Worm (Caenorhabditis elegans) whole organism, L2 larva: Measurements from ENCODE around the gene Y59E9AL.8.

Source experiments
- C34F6.9 ChIP-seq: fragments of 150-350 bp; optimal IDR thresholded peaks from 2 replicates; lab custom pipeline; 2014; ENCODE audit warnings: missing biosample characterization, missing genetic modification characterization
- F13H6.1 ChIP-seq: sonication (generic microtip); optimal IDR thresholded peaks from 2 replicates; lab custom pipeline; 2016; ENCODE audit warnings: missing genetic modification characterization, missing compliant biosample characterization
- R02D3.7 ChIP-seq: fragments of 150-350 bp; optimal IDR thresholded peaks from 2 replicates; lab custom pipeline; 2014; ENCODE audit warnings: missing biosample characterization, missing genetic modification characterization
- Y55F3AM.14 ChIP-seq: fragments of 200-800 bp; sonication (Bioruptor generic); optimal IDR thresholded peaks from 2 replicates; lab custom pipeline; 2018; ENCODE audit warnings: mild to moderate bottlenecking, missing genetic modification characterization, missing compliant biosample characterization
- ZK546.5 ChIP-seq: sonication (generic microtip); optimal IDR thresholded peaks from 2 replicates; lab custom pipeline; 2017; ENCODE audit warnings: missing biosample characterization, missing genetic modification characterization
- alr-1 ChIP-seq: fragments of 150-350 bp; optimal IDR thresholded peaks from 2 replicates; lab custom pipeline; 2014; ENCODE audit warnings: missing biosample characterization, missing genetic modification characterization
- aly-2 ChIP-seq: fragments of 150-350 bp; optimal IDR thresholded peaks from 2 replicates; lab custom pipeline; 2014; ENCODE audit warnings: missing biosample characterization, missing genetic modification characterization
- ama-1 ChIP-seq: fragments of 150-350 bp; optimal IDR thresholded peaks from 2 replicates; lab custom pipeline; 2018; ENCODE audit warnings: inconsistent platforms
- blmp-1 ChIP-seq: sonication (generic microtip); optimal IDR thresholded peaks from 2 replicates; lab custom pipeline; 2017; ENCODE audit warnings: missing genetic modification characterization, mild to moderate bottlenecking, missing compliant biosample characterization, antibody characterized with exemption, moderate library complexity; ENCODE audit not compliant: insufficient read depth
- ceh-16 ChIP-seq: fragments of 150-350 bp; optimal IDR thresholded peaks from 2 replicates; lab custom pipeline; 2014; ENCODE audit warnings: missing biosample characterization, missing genetic modification characterization
- ceh-82 ChIP-seq: fragments of 150-350 bp; optimal IDR thresholded peaks from 2 replicates; lab custom pipeline; 2014; ENCODE audit warnings: missing biosample characterization, missing genetic modification characterization
- crh-2 ChIP-seq: sonication (generic microtip); optimal IDR thresholded peaks from 2 replicates; lab custom pipeline; 2017; ENCODE audit warnings: missing biosample characterization, missing genetic modification characterization
- dmd-4 ChIP-seq: sonication (generic microtip); optimal IDR thresholded peaks from 2 replicates; lab custom pipeline; 2017; ENCODE audit warnings: missing biosample characterization, missing genetic modification characterization
- egl-27 ChIP-seq: sonication (generic microtip); optimal IDR thresholded peaks from 3 replicates; lab custom pipeline; 2017; ENCODE audit warnings: missing biosample characterization, missing genetic modification reagents, missing genetic modification characterization
- elt-1 ChIP-seq: fragments of 150-350 bp; optimal IDR thresholded peaks from 2 replicates; lab custom pipeline; 2014; ENCODE audit warnings: missing biosample characterization, missing genetic modification characterization
- elt-3 ChIP-seq: sonication (generic microtip); optimal IDR thresholded peaks from 2 replicates; lab custom pipeline; 2017; ENCODE audit warnings: missing biosample characterization, missing genetic modification characterization
- fos-1 ChIP-seq: fragments of 150-350 bp; optimal IDR thresholded peaks from 2 replicates; lab custom pipeline; 2014; ENCODE audit warnings: missing biosample characterization, missing genetic modification characterization
- gmeb-1 ChIP-seq: fragments of 150-350 bp; optimal IDR thresholded peaks from 2 replicates; lab custom pipeline; 2014; ENCODE audit warnings: missing biosample characterization, missing genetic modification characterization
- lin-11 ChIP-seq: fragments of 150-350 bp; sonication (generic microtip); optimal IDR thresholded peaks from 2 replicates; lab custom pipeline; 2014; ENCODE audit warnings: missing biosample characterization, missing genetic modification characterization, inconsistent platforms, mixed read lengths
- lin-13 ChIP-seq: fragments of 150-350 bp; optimal IDR thresholded peaks from 2 replicates; lab custom pipeline; 2014; ENCODE audit warnings: missing biosample characterization, missing genetic modification reagents, missing genetic modification characterization
- lin-39 ChIP-seq: fragments of 150-350 bp; optimal IDR thresholded peaks from 2 replicates; lab custom pipeline; 2014; ENCODE audit warnings: missing biosample characterization, missing genetic modification reagents, missing genetic modification characterization
- lsy-2 ChIP-seq, 2 experiments: fragments of 150-350 bp in 1 of 2; sonication (generic microtip) in 1 of 2; optimal IDR thresholded peaks; 2 replicates each; lab custom pipeline; 2014 to 2017; ENCODE audit warnings: missing biosample characterization in 2 of 2, missing genetic modification characterization in 2 of 2
- mab-5 ChIP-seq: fragments of 150-350 bp; optimal IDR thresholded peaks from 2 replicates; lab custom pipeline; 2014; ENCODE audit warnings: missing biosample characterization, missing genetic modification characterization
- mbf-1 ChIP-seq: sonication (generic microtip); optimal IDR thresholded peaks from 2 replicates; lab custom pipeline; 2017; ENCODE audit warnings: missing biosample characterization, missing genetic modification characterization
- mdl-1 ChIP-seq, 2 experiments: fragments of 150-350 bp in 1 of 2; sonication (generic microtip) in 1 of 2; optimal IDR thresholded peaks; 2 replicates each; lab custom pipeline; 2017; ENCODE audit warnings: missing biosample characterization in 2 of 2, missing genetic modification characterization in 2 of 2
- nhr-10 ChIP-seq: sonication (generic microtip); optimal IDR thresholded peaks from 2 replicates; lab custom pipeline; 2017; ENCODE audit warnings: missing biosample characterization, missing genetic modification characterization
- nhr-11 ChIP-seq: fragments of 150-350 bp; optimal IDR thresholded peaks from 2 replicates; lab custom pipeline; 2014; ENCODE audit warnings: missing biosample characterization, missing genetic modification characterization
- nhr-12 ChIP-seq: fragments of 150-350 bp; optimal IDR thresholded peaks from 2 replicates; lab custom pipeline; 2014; ENCODE audit warnings: missing biosample characterization, missing genetic modification characterization
- nhr-129 ChIP-seq: fragments of 150-350 bp; optimal IDR thresholded peaks from 2 replicates; lab custom pipeline; 2014; ENCODE audit warnings: missing biosample characterization, missing genetic modification characterization
- nhr-21 ChIP-seq: fragments of 150-350 bp; optimal IDR thresholded peaks from 2 replicates; lab custom pipeline; 2014; ENCODE audit warnings: missing biosample characterization, missing genetic modification characterization
- nhr-23 ChIP-seq: fragments of 150-350 bp; optimal IDR thresholded peaks from 2 replicates; lab custom pipeline; 2014; ENCODE audit warnings: missing biosample characterization, missing genetic modification reagents, missing genetic modification characterization
- nhr-237 ChIP-seq: fragments of 150-350 bp; optimal IDR thresholded peaks from 2 replicates; lab custom pipeline; 2014; ENCODE audit warnings: missing biosample characterization, missing genetic modification characterization
- nhr-25 ChIP-seq: fragments of 150-350 bp; sonication (generic microtip); optimal IDR thresholded peaks from 3 replicates; lab custom pipeline; 2014; ENCODE audit warnings: missing biosample characterization, missing genetic modification characterization
- nhr-6 ChIP-seq: fragments of 150-350 bp; optimal IDR thresholded peaks from 2 replicates; lab custom pipeline; 2014; ENCODE audit warnings: missing biosample characterization, missing genetic modification characterization
- nhr-77 ChIP-seq: fragments of 150-350 bp; optimal IDR thresholded peaks from 2 replicates; lab custom pipeline; 2014; ENCODE audit warnings: missing biosample characterization, missing genetic modification characterization
- peb-1 ChIP-seq: fragments of 150-350 bp; optimal IDR thresholded peaks from 2 replicates; lab custom pipeline; 2014; ENCODE audit warnings: missing biosample characterization, missing genetic modification characterization
- sem-4 ChIP-seq: fragments of 150-350 bp; optimal IDR thresholded peaks from 2 replicates; lab custom pipeline; 2014; ENCODE audit warnings: missing biosample characterization, missing genetic modification reagents, missing genetic modification characterization
- skn-1 ChIP-seq: sonication (generic microtip); optimal IDR thresholded peaks from 2 replicates; lab custom pipeline; 2017; ENCODE audit warnings: missing biosample characterization, missing genetic modification characterization
- sma-3 ChIP-seq: sonication (generic microtip); optimal IDR thresholded peaks from 2 replicates; lab custom pipeline; 2016; ENCODE audit warnings: missing genetic modification reagents, missing genetic modification characterization, missing compliant biosample characterization
- sma-9 ChIP-seq, 2 experiments: fragments of 150-350 bp in 1 of 2; sonication (generic microtip) in 1 of 2; optimal IDR thresholded peaks; 2 replicates each; lab custom pipeline; 2014 to 2016; ENCODE audit warnings: missing genetic modification characterization in 2 of 2, mild to moderate bottlenecking in 1 of 2, missing biosample characterization in 1 of 2, missing compliant biosample characterization in 1 of 2, missing genetic modification reagents in 1 of 2, moderate library complexity in 1 of 2
- snpc-4 ChIP-seq: fragments of 150-350 bp; optimal IDR thresholded peaks from 2 replicates; lab custom pipeline; 2014; ENCODE audit warnings: missing biosample characterization, missing genetic modification characterization
- unc-39 ChIP-seq: fragments of 150-350 bp; optimal IDR thresholded peaks from 2 replicates; lab custom pipeline; 2014; ENCODE audit warnings: missing biosample characterization, missing genetic modification characterization
- unc-55 ChIP-seq: fragments of 150-350 bp; sonication (generic microtip); optimal IDR thresholded peaks from 3 replicates; lab custom pipeline; 2014; ENCODE audit warnings: missing biosample characterization, missing genetic modification reagents, missing genetic modification characterization
- unc-62 ChIP-seq: fragments of 150-350 bp; optimal IDR thresholded peaks from 2 replicates; lab custom pipeline; 2014; ENCODE audit warnings: missing biosample characterization, missing genetic modification reagents, missing genetic modification characterization
- ztf-1 ChIP-seq: fragments of 200-800 bp; sonication (Bioruptor generic); conservative IDR thresholded peaks from 2 replicates; pipeline ENCODE4 v1.3.6; 2022; ENCODE audit warnings: missing genetic modification characterization, missing compliant biosample characterization
- ztf-11 ChIP-seq: sonication (generic microtip); optimal IDR thresholded peaks from 2 replicates; lab custom pipeline; 2017; ENCODE audit warnings: missing biosample characterization, missing genetic modification characterization
- ztf-4 ChIP-seq: fragments of 150-350 bp; optimal IDR thresholded peaks from 2 replicates; lab custom pipeline; 2014; ENCODE audit warnings: missing biosample characterization, missing genetic modification characterization

Y59E9AL.8 gene

DNA sequence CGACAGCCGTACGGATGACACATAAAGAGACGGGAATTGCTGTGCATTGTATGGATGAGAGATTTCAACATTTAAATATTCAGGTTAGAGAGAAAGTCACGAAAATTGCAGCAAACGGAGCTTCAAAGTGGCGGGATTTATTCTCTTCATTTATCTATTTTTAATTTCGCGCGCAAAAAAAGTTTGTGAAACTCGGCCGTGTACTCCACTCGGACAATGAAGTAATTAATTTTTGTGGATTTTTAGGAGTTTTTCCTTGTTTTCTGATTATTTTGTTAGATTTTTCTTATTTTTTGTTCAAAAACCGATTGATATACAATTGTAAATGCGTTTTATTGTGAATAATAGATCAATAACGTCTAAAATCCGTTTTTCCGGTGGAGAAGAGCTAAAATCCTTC, 36.1 kb downstream of the Y59E9AL.8 start:
- TF ChIP-seq ztf-1 = no peak
- TF ChIP-seq elt-1 (tag; lab: Kevin White, UChicago) = no peak
- TF ChIP-seq unc-55 (GFP tag; lab: Kevin White, UChicago) = peak; percentile 76
- peak in 1 of 2 experiments; percentile 53 for TF ChIP-seq lsy-2 (tag; optimal IDR thresholded peaks at IDR 0.05; lab: Kevin White, UChicago)
- peak; percentile 77 for TF ChIP-seq gmeb-1 (tag; lab: Kevin White, UChicago)
- no peak for TF ChIP-seq ceh-82 (tag; lab: Kevin White, UChicago)

DNA sequence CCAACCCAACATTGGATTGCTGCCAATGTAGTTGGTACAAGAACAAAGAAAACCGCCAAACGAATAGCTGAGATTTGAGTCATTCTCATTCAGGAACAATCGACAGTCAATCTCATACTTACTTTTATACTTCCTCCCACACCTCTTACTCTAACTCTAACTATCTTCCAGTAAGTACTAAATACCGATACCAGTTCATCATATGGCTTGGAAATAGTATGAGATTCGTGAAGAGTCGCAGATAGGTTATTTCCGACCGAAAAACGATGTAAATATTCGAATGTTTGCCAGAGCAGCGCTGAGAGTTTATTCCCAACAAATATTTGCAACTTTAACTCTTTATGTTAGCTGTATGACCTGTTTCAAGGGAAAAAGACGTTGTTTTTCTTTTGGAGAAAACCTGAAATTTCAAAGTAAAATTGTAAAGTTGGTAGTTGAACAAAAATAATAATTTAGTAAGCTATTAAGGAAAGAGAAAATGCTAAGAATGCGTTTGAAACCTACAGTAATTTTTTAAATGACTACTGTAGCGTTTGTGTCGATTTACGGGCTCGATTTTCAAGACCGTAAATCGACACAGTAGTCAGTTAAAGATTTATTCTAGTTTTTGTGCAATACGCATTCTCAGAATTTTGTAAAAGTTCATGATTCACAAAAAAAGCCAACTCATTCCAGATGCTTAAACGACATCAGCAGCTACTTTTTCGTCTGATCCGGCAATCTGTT, 37.5 kb downstream of the Y59E9AL.8 start, which contains the start of the genes W03F8.6 and mtrf-1L:
Gene W03F8.6, minus strand, starts transcription at position 101 of the 726 bp plus-strand sequence.
Gene mtrf-1L, plus strand, starts transcription at position 676 of the 726 bp plus-strand sequence.
- TF ChIP-seq F13H6.1 (tag; lab: Kevin White, UChicago) = peak; percentile 36
- no peak for TF ChIP-seq lin-39
- no peak for TF ChIP-seq nhr-11 (tag; lab: Kevin White, UChicago)
- TF ChIP-seq, all 48 proteins: peak for 1

DNA sequence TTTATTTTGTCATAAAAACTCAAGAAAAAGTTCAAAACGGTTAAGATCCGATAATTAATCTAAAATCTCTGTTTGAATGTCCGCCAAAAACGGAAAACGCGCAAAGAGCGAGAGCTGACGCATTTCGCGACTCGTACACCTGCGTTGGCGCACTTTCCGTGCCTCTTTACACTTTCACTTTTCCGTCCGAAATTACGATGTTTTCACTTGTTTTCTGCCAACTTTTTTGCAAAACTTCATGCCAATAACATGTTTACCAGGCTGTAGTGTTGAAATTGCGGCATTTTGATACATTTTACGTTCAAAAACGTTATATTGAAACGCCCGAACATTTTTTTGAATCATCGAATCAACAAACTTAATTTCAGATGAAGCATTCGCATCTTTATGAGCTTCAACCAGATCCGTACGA, 40.4 kb downstream of the Y59E9AL.8 start, which contains the start of gene W03F8.4:
Gene W03F8.4, plus strand, starts transcription at position 369 of the 412 bp plus-strand sequence.
- TF ChIP-seq aly-2 (tag; lab: Kevin White, UChicago) (no peak), nhr-23 (tag; lab: Kevin White, UChicago) (no peak), gmeb-1 (tag; lab: Kevin White, UChicago) (peak; percentile 99), C34F6.9 (tag; lab: Kevin White, UChicago) (peak; percentile 94), unc-55 (GFP tag; lab: Kevin White, UChicago) (peak; percentile 90), Y55F3AM.14 (GFP tag; lab: Kevin White, UChicago) (peak; percentile 72), nhr-25 (tag; lab: Kevin White, UChicago) (peak; percentile 96), mbf-1 (tag; lab: Kevin White, UChicago) (no peak), nhr-129 (tag; lab: Kevin White, UChicago) (peak; percentile 92), peb-1 (tag; lab: Kevin White, UChicago) (no peak), ceh-16 (tag; lab: Kevin White, UChicago) (peak; percentile 82), nhr-77 (tag; lab: Kevin White, UChicago) (peak; percentile 60), nhr-6 (tag; lab: Kevin White, UChicago) (peak; percentile 89), ztf-11 (tag; lab: Kevin White, UChicago) (no peak), unc-62 (GFP tag; lab: Kevin White, UChicago) (no peak), F13H6.1 (tag; lab: Kevin White, UChicago) (peak; percentile 93), sem-4 (tag; lab: Kevin White, UChicago) (peak; percentile 94), sma-3 (GFP tag; lab: Kevin White, UChicago) (peak; percentile 97), blmp-1 (tag; lab: Kevin White, UChicago) (peak; percentile 100), snpc-4 (tag; lab: Kevin White, UChicago) (peak; percentile 86), nhr-237 (tag; lab: Kevin White, UChicago) (peak; percentile 39), ztf-4 (peak; percentile 90), nhr-21 (peak; percentile 95), alr-1 (tag; lab: Kevin White, UChicago) (no peak), mdl-1 (tag; optimal IDR thresholded peaks at IDR 0.05; lab: Kevin White, UChicago) (peak; percentile 3 to 15), ama-1 (no peak), fos-1 (tag; lab: Kevin White, UChicago) (peak; percentile 82), nhr-12 (tag; lab: Kevin White, UChicago) (peak; percentile 51), lin-11 (peak; percentile 95), nhr-10 (peak; percentile 57), ceh-82 (tag; lab: Kevin White, UChicago) (peak; percentile 63), elt-3 (tag; lab: Kevin White, UChicago) (no peak), nhr-11 (tag; lab: Kevin White, UChicago) (no peak), lin-13 (GFP tag; lab: Kevin White, UChicago) (peak; percentile 91), sma-9 (GFP tag; optimal IDR thresholded peaks at IDR 0.05; lab: Kevin White, UChicago) (peak; percentile 96), sma-9 (tag; optimal IDR thresholded peaks at IDR 0.05; lab: Kevin White, UChicago) (no peak), ztf-1 (no peak), lsy-2 (tag; optimal IDR thresholded peaks at IDR 0.05; lab: Kevin White, UChicago) (peak; percentile 92 to 96), crh-2 (tag; lab: Kevin White, UChicago) (peak; percentile 95), mab-5 (tag; lab: Kevin White, UChicago) (peak; percentile 88), unc-39 (tag; lab: Kevin White, UChicago) (no peak), lin-39 (no peak), R02D3.7 (tag; lab: Kevin White, UChicago) (peak; percentile 76), dmd-4 (peak; percentile 45), elt-1 (tag; lab: Kevin White, UChicago) (no peak), ZK546.5 (tag; lab: Kevin White, UChicago) (peak; percentile 60), skn-1 (peak; percentile 59), egl-27 (tag; lab: Kevin White, UChicago) (peak; percentile 68)
